Worm (Caenorhabditis elegans) whole organism, early embryonic: ENCODE results near the gene ZK287.4.

ENCODE experiments used
- B0310.2 ChIP-seq: sonication (generic microtip); optimal IDR thresholded peaks from 2 replicates; lab custom pipeline; 2016; ENCODE audit warnings: mild to moderate bottlenecking, missing genetic modification characterization, missing compliant biosample characterization
- ama-1 ChIP-seq: fragments of 150-350 bp; optimal IDR thresholded peaks from 2 replicates; lab custom pipeline; 2014
- ceh-36 ChIP-seq: sonication (generic microtip); optimal IDR thresholded peaks from 2 replicates; lab custom pipeline; 2016; ENCODE audit warnings: missing genetic modification characterization, inconsistent platforms, missing compliant biosample characterization
- flt-1 ChIP-seq: fragments of 200-800 bp; sonication (Bioruptor generic); IDR thresholded peaks from 2 replicates; pipeline ENCODE4 v1.3.6; 2022; ENCODE audit warnings: missing genetic modification characterization, missing compliant biosample characterization
- sea-1 ChIP-seq: fragments of 200-800 bp; sonication (Bioruptor generic); conservative IDR thresholded peaks from 2 replicates; pipeline ENCODE4 v1.3.6; 2022; ENCODE audit warnings: missing genetic modification characterization, missing compliant biosample characterization
- tbx-37 ChIP-seq: fragments of 200-800 bp; sonication (Bioruptor generic); conservative IDR thresholded peaks from 2 replicates; pipeline ENCODE4 v1.3.6; 2022; ENCODE audit warnings: missing genetic modification reagents, missing genetic modification characterization, missing compliant biosample characterization

ce11 chrV:9680260-9680659, 5.2 kb downstream of the ZK287.4 start:
- TF ChIP-seq sea-1 (GFP tag; lab: Robert Waterston, UW) = no peak
- no peak for TF ChIP-seq B0310.2 (tag; lab: Kevin White, UChicago)
- TF ChIP-seq ceh-36 = no peak
- TF ChIP-seq ama-1 = no peak
- TF ChIP-seq flt-1 (GFP tag; lab: Robert Waterston, UW) = no peak
- TF ChIP-seq tbx-37 (GFP tag; lab: Robert Waterston, UW) = no peak
